Fruit fly (Drosophila melanogaster): Measurements from ENCODE around the gene CG14671.
A peak's percentile ranks its signal among the peaks of the same experiment; 100 is the strongest.

CG14671 gene

dm6 chr3R:5568590-5568989 lies 4.0 kb upstream of the CG14671 start, which contains the start of the genes CG2931 and Rheb (continued):
- peak; percentile 84 for TF ChIP-seq gem (tag; optimal IDR thresholded peaks at IDR 0.05)
- no peak for TF ChIP-seq Ravus (GFP tag; IDR thresholded peaks at IDR 0.05)
- TF ChIP-seq so (GFP tag; IDR thresholded peaks at IDR 0.05): no peak
- TF ChIP-seq kni (GFP tag; optimal IDR thresholded peaks at IDR 0.05): no peak
- peak; percentile 33 for TF ChIP-seq Six4 (GFP tag; optimal IDR thresholded peaks at IDR 0.05)
- TF ChIP-seq maf-S (GFP tag; optimal IDR thresholded peaks at IDR 0.05): peak; percentile 53
- peak; percentile 48 for TF ChIP-seq Hmx (GFP tag; optimal IDR thresholded peaks at IDR 0.05)
- no peak for TF ChIP-seq CG14050 (GFP tag; IDR thresholded peaks at IDR 0.05)
- TF ChIP-seq CG6791 (GFP tag; IDR thresholded peaks at IDR 0.05; ENCODE audit: partially characterized antibody): peak; percentile 60
- TF ChIP-seq CG3847 (GFP tag; IDR thresholded peaks at IDR 0.05): peak; percentile 78
- peak; percentile 36 for TF ChIP-seq Dek (tag; optimal IDR thresholded peaks at IDR 0.05)
- TF ChIP-seq CG13894 (tag; optimal IDR thresholded peaks at IDR 0.05): peak; percentile 63
- TF ChIP-seq Ssrp (tag; optimal IDR thresholded peaks at IDR 0.05): peak; percentile 37
- peak; percentile 67 for TF ChIP-seq grau (tag; optimal IDR thresholded peaks at IDR 0.05)
- TF ChIP-seq CG2712 (tag; optimal IDR thresholded peaks at IDR 0.05): peak; percentile 78
- peak; percentile 47 for TF ChIP-seq CG17359 (tag; optimal IDR thresholded peaks at IDR 0.05)
- TF ChIP-seq CoRest (tag; optimal IDR thresholded peaks at IDR 0.05): peak; percentile 77
- TF ChIP-seq CG5953 (GFP tag; IDR thresholded peaks at IDR 0.05): no peak; the same call in 1 of the 2 replicates
- peak; percentile 50 to 69 for TF ChIP-seq dpn (GFP tag; optimal IDR thresholded peaks at IDR 0.05)
- TF ChIP-seq CG7556 (GFP tag; optimal IDR thresholded peaks at IDR 0.05): peak; percentile 20
- TF ChIP-seq CG30020 (tag; optimal IDR thresholded peaks at IDR 0.05): peak; percentile 97
- peak; percentile 77 for TF ChIP-seq CG4424 (GFP tag; optimal IDR thresholded peaks at IDR 0.05)
- peak; percentile 38 for TF ChIP-seq NC2β (GFP tag; optimal IDR thresholded peaks at IDR 0.05)
- TF ChIP-seq Fer1 (GFP tag; optimal IDR thresholded peaks at IDR 0.05): no peak
- peak; percentile 94 for TF ChIP-seq Ets65A (GFP tag)
- peak; percentile 62 for TF ChIP-seq CG3281 (GFP tag; optimal IDR thresholded peaks at IDR 0.05)
- TF ChIP-seq CG42726 (GFP tag; IDR thresholded peaks at IDR 0.05; ENCODE audit: partially characterized antibody): peak; percentile 61; the same call in 1 of the 2 replicates
- peak; percentile 23 for TF ChIP-seq CG10147 (GFP tag; optimal IDR thresholded peaks at IDR 0.05)
- peak; percentile 35 for TF ChIP-seq CG16815 (GFP tag; optimal IDR thresholded peaks at IDR 0.05)
- TF ChIP-seq D (optimal IDR thresholded peaks at IDR 0.05): no peak
- no peak for TF ChIP-seq D (GFP tag; optimal IDR thresholded peaks at IDR 0.05)
- TF ChIP-seq inv (GFP tag; IDR thresholded peaks at IDR 0.05; ENCODE audit: partially characterized antibody): peak; percentile 68
- TF ChIP-seq CG2875 (GFP tag; optimal IDR thresholded peaks at IDR 0.05): peak; percentile 0
- peak; percentile 76 for TF ChIP-seq CG9817 (tag; optimal IDR thresholded peaks at IDR 0.05)
- peak; percentile 15 for TF ChIP-seq p53 (GFP tag; optimal IDR thresholded peaks at IDR 0.05)
- TF ChIP-seq Nf-YC (tag; optimal IDR thresholded peaks at IDR 0.05): peak; percentile 61
- TF ChIP-seq BEAF-32 (GFP tag; optimal IDR thresholded peaks at IDR 0.05): peak; percentile 91
- peak; percentile 6 for TF ChIP-seq nau (GFP tag; optimal IDR thresholded peaks at IDR 0.05)
- peak; percentile 63 for TF ChIP-seq CG1647 (GFP tag; optimal IDR thresholded peaks at IDR 0.05)
- no peak for TF ChIP-seq CG12071 (GFP tag; optimal IDR thresholded peaks at IDR 0.05)
- TF ChIP-seq ftz-f1 (GFP tag; optimal IDR thresholded peaks at IDR 0.05): no peak
- TF ChIP-seq CG33557 (GFP tag; optimal IDR thresholded peaks at IDR 0.05): peak; percentile 44
- TF ChIP-seq CG30403 (GFP tag; optimal IDR thresholded peaks at IDR 0.05): peak; percentile 84
- peak; percentile 64 for TF ChIP-seq CG8290 (GFP tag; optimal IDR thresholded peaks at IDR 0.05)
- no peak for TF ChIP-seq CG8290 (tag; optimal IDR thresholded peaks at IDR 0.05)
- peak; percentile 64 for TF ChIP-seq dmrt11E (tag; optimal IDR thresholded peaks at IDR 0.05)
- TF ChIP-seq Vsx1 (GFP tag; optimal IDR thresholded peaks at IDR 0.05): no peak
- TF ChIP-seq shn (GFP tag; optimal IDR thresholded peaks at IDR 0.05): no peak
- peak; percentile 69 for TF ChIP-seq sisA (GFP tag; IDR thresholded peaks at IDR 0.05)
- peak; percentile 56 for TF ChIP-seq CG10654 (GFP tag; optimal IDR thresholded peaks at IDR 0.05)
- peak; percentile 71 for TF ChIP-seq esg (GFP tag; conservative IDR thresholded peaks at IDR 0.05)
